Fruit fly (Drosophila melanogaster) S2 (cell line): ENCODE results near the gene CG32573.

Source experiments
- CG8478 ChIP-seq: fragments of >200 bp; optimal IDR thresholded peaks from 2 replicates; lab custom pipeline; 2018
- CTCF ChIP-seq, 2 experiments: fragments of >200 bp; optimal IDR thresholded peaks; 2 replicates each; lab custom pipeline; 2018

DNA sequence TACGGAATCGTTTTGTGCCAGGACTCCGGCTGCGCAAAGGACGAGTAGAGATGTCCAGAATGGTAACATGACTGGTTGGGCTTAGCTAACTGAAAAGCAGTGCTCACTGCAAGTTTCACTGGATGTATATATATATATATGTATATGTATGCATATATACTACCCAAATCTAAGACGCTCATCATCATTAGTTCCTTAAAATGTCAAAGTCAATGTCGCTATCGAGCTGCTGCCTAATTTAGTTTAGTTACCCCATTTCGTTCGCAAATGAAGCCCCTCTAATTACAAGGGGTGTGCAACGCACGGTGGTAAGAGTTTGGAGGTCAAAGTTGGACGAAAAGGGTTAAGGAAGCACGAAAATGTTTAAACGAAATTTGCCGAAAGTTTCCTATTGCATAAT lies 48.9 kb downstream of the CG32573 start, which contains the start of gene CG9676:
- TF ChIP-seq CG8478 (lab: Kevin White, UChicago) (no peak), CTCF (optimal IDR thresholded peaks at IDR 0.05; lab: Kevin White, UChicago) (no peak)
